Worm (Caenorhabditis elegans) whole organism, late embryonic: ENCODE data around the gene acs-3.

ENCODE experiments used
- ama-1 ChIP-seq: fragments of 150-350 bp; optimal IDR thresholded peaks from 2 replicates; lab custom pipeline; 2014
- ceh-45 ChIP-seq: fragments of 200-800 bp; sonication (Bioruptor generic); IDR thresholded peaks from 2 replicates; pipeline ENCODE4 v1.3.6; 2022; ENCODE audit warnings: missing genetic modification reagents, missing genetic modification characterization, missing compliant biosample characterization
- che-1 ChIP-seq: sonication (generic microtip); optimal IDR thresholded peaks from 2 replicates; lab custom pipeline; 2016; ENCODE audit warnings: mild to moderate bottlenecking, missing genetic modification characterization, missing compliant biosample characterization
- elt-2 ChIP-seq: sonication (generic microtip); optimal IDR thresholded peaks from 2 replicates; lab custom pipeline; 2016; ENCODE audit warnings: missing genetic modification reagents, missing genetic modification characterization, missing compliant biosample characterization
- hlh-15 ChIP-seq: sonication (generic microtip); optimal IDR thresholded peaks from 2 replicates; lab custom pipeline; 2016; ENCODE audit warnings: missing genetic modification characterization, missing compliant biosample characterization
- hlh-30 ChIP-seq: sonication (generic microtip); optimal IDR thresholded peaks from 2 replicates; lab custom pipeline; 2017; ENCODE audit warnings: antibody characterized with exemption, missing genetic modification characterization, missing compliant biosample characterization; ENCODE audit not compliant: insufficient read depth
- lin-11 ChIP-seq: fragments of 200-800 bp; sonication (Bioruptor generic); optimal IDR thresholded peaks from 2 replicates; lab custom pipeline; 2018; ENCODE audit warnings: mild to moderate bottlenecking, missing genetic modification characterization, missing compliant biosample characterization
- mec-3 ChIP-seq: sonication (generic microtip); optimal IDR thresholded peaks from 2 replicates; lab custom pipeline; 2016; ENCODE audit warnings: borderline replicate concordance, missing genetic modification characterization, missing compliant biosample characterization
- nhr-11 ChIP-seq: fragments of 150-350 bp; optimal IDR thresholded peaks from 2 replicates; lab custom pipeline; 2014; ENCODE audit warnings: missing biosample characterization, missing genetic modification characterization
- tbx-2 ChIP-seq: sonication (generic microtip); optimal IDR thresholded peaks from 2 replicates; lab custom pipeline; 2016; ENCODE audit warnings: missing genetic modification characterization, missing compliant biosample characterization

DNA sequence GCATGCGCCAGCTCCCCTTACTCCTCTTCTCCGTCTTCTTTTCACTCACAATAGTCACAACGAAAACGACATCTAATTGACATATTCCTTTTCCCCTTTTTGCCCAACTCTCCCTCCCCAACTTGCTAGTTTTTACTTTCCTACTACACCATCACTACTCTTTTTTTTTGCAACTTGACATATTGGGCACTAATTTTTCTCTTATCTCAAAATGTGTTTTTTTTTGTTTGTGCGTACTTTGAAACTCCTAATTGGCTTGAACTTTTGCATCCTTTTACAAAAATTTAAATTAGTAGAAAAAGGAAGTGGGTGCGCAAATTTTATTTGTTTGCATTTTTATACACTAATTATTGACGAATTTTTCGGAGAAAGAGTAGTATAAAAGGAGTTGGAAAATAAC lies 33.8 kb upstream of the acs-3 start:
- TF ChIP-seq ceh-45 (no peak), tbx-2 (tag; lab: Kevin White, UChicago) (no peak), elt-2 (tag; lab: Kevin White, UChicago) (no peak), mec-3 (tag; lab: Kevin White, UChicago) (no peak), hlh-30 (no peak), che-1 (no peak), ama-1 (lab: Kevin White, UChicago) (no peak), hlh-15 (tag; lab: Kevin White, UChicago) (no peak), nhr-11 (no peak), lin-11 (no peak)
